Fruit fly (Drosophila melanogaster): Measurements from ENCODE around the gene Rpt6.
A peak's percentile ranks its signal among the peaks of the same experiment; 100 is the strongest.

Rpt6 gene

DNA sequence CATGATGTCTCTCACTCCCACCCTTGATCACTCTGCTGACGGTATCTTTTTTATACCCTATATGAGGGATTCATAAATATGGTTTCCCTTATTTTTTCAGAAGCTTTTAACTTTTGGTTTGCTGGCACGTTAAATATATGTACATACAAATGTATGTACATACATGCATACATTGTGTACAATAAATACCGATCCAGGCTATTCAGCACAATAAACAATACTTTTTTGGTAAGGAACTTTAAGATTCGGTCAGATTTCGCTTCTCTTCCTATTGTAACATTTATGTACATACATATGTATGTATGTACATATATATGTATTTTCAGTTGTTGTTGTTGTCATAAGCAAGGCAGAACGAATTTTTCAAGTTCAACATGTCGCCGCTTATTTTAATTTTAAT is 33.8 kb upstream of the Rpt6 start:
- TF ChIP-seq Hr78 (GFP tag; optimal IDR thresholded peaks at IDR 0.05), result no peak
- no peak for TF ChIP-seq Hr83 (GFP tag; optimal IDR thresholded peaks at IDR 0.05; ENCODE audit: poor library complexity, severe bottlenecking)
- TF ChIP-seq Vsx2 (GFP tag; optimal IDR thresholded peaks at IDR 0.05; ENCODE audit: partially characterized antibody), result no peak
- TF ChIP-seq sage (GFP tag; optimal IDR thresholded peaks at IDR 0.05), result no peak
- TF ChIP-seq jim (GFP tag; optimal IDR thresholded peaks at IDR 0.05), result no peak
- TF ChIP-seq OdsH (GFP tag; optimal IDR thresholded peaks at IDR 0.05), result no peak
- no peak for TF ChIP-seq usp (GFP tag; optimal IDR thresholded peaks at IDR 0.05)
- no peak for TF ChIP-seq GATAd (GFP tag; optimal IDR thresholded peaks at IDR 0.05)
- no peak for TF ChIP-seq Myc (optimal IDR thresholded peaks at IDR 0.05)
- no peak for TF ChIP-seq sv (GFP tag; optimal IDR thresholded peaks at IDR 0.05)
- no peak for TF ChIP-seq h (GFP tag; optimal IDR thresholded peaks at IDR 0.05)
- TF ChIP-seq HLH106 (tag; optimal IDR thresholded peaks at IDR 0.05), result no peak
- TF ChIP-seq dmrt93B (GFP tag; optimal IDR thresholded peaks at IDR 0.05), result no peak

DNA sequence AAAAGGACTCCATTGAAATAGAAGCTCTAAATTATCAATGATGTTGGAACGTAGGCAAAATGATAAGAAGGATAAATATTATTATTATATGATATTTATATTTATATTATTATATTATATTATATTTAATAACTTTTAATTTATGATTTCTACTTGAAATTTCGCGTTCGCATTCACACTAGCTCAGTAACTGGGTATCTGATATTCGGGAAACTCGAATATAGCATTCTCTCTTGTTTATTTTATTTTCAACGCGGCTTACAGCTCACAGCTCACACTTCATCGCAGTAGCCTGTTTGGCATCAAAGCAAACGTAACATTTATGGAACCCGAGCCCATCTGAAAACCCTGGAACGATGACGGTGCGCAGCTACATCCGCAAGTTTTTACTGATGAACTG is 30.9 kb upstream of the Rpt6 start, which contains the start of gene CG1494:
Gene CG1494, plus strand, starts transcription at position 301 of the 400 bp plus-strand sequence.
- no peak for TF ChIP-seq Dif (GFP tag; optimal IDR thresholded peaks at IDR 0.05; ENCODE audit: partially characterized antibody)
- no peak for TF ChIP-seq rgr (GFP tag; optimal IDR thresholded peaks at IDR 0.05)
- no peak for TF ChIP-seq dsf (GFP tag; optimal IDR thresholded peaks at IDR 0.05; ENCODE audit: borderline replicate concordance)
- no peak for TF ChIP-seq Myc (optimal IDR thresholded peaks at IDR 0.05)

DNA sequence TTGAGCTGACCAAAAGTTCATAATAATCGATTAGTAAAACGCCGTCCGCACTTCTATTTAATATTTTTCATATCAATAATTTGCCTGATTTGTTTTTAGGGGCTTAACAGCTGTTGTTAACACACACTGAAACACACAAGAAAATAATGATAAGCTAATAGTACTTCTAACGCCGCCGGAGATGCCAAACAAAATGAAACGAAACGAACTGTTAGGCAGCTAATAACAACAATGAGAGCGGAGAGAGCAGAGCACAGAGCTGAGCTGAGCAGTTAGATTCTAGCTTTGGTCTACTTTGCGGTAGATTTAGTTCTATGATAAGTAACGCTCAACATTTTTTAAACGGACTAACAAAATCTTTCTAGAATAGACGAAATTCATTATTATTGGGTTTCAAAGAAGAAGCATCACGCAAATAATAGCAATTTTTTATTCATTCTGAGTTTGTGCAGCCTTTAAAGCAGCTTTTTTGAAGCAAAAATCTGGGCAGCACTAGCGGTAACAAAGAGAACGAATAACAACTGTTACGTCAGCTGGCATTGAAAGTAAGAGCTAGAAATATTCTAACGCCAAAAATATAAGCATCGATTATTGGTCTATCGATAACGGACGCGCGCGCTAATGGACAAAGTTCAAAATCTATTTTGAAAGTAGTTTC is 9.2 kb upstream of the Rpt6 start, which contains the start of gene Abca3:
Gene Abca3, minus strand, starts transcription at position 181 of the 658 bp plus-strand sequence.
- TF ChIP-seq dl (GFP tag; optimal IDR thresholded peaks at IDR 0.05; ENCODE audit: insufficient read depth in 1 of 2, partially characterized antibody in 2 of 2) (no peak), GATAd (GFP tag; optimal IDR thresholded peaks at IDR 0.05) (no peak), rgr (GFP tag; optimal IDR thresholded peaks at IDR 0.05) (peak; percentile 50), br (GFP tag; optimal IDR thresholded peaks at IDR 0.05) (peak; percentile 23), h (GFP tag; optimal IDR thresholded peaks at IDR 0.05) (peak; percentile 16), N (GFP tag; optimal IDR thresholded peaks at IDR 0.05) (no peak), Vsx2 (GFP tag; optimal IDR thresholded peaks at IDR 0.05; ENCODE audit: partially characterized antibody) (no peak), CG9705 (GFP tag; optimal IDR thresholded peaks at IDR 0.05) (peak; percentile 19), woc (GFP tag; optimal IDR thresholded peaks at IDR 0.05) (peak; percentile 72), CG32264 (GFP tag; optimal IDR thresholded peaks at IDR 0.05) (no peak), Mio (GFP tag; optimal IDR thresholded peaks at IDR 0.05) (no peak), Jra (GFP tag; optimal IDR thresholded peaks at IDR 0.05) (no peak), tai (GFP tag; optimal IDR thresholded peaks at IDR 0.05) (no peak), sv (GFP tag; optimal IDR thresholded peaks at IDR 0.05) (peak; percentile 16), jim (GFP tag; optimal IDR thresholded peaks at IDR 0.05) (no peak), Abd-B (GFP tag; optimal IDR thresholded peaks at IDR 0.05) (no peak), Hnf4 (GFP tag; optimal IDR thresholded peaks at IDR 0.05) (no peak), Myc (optimal IDR thresholded peaks at IDR 0.05) (peak; percentile 92), HLH106 (tag; optimal IDR thresholded peaks at IDR 0.05) (peak; percentile 67), Hr78 (GFP tag; optimal IDR thresholded peaks at IDR 0.05) (no peak), fru (GFP tag; optimal IDR thresholded peaks at IDR 0.05) (peak; percentile 21), psq (GFP tag; optimal IDR thresholded peaks at IDR 0.05) (peak; percentile 14), OdsH (GFP tag; optimal IDR thresholded peaks at IDR 0.05) (peak; percentile 23), lola (GFP tag; optimal IDR thresholded peaks at IDR 0.05) (no peak), Rel (GFP tag; optimal IDR thresholded peaks at IDR 0.05) (no peak), Rel (tag; optimal IDR thresholded peaks at IDR 0.05) (no peak), foxo (GFP tag; optimal IDR thresholded peaks at IDR 0.05) (peak in 1 of 2 experiments; percentile 52), Sp1 (GFP tag; optimal IDR thresholded peaks at IDR 0.05) (peak; percentile 56), dsf (GFP tag; optimal IDR thresholded peaks at IDR 0.05; ENCODE audit: borderline replicate concordance) (no peak), brk (GFP tag; optimal IDR thresholded peaks at IDR 0.05) (no peak), Hr83 (GFP tag; optimal IDR thresholded peaks at IDR 0.05; ENCODE audit: poor library complexity, severe bottlenecking) (no peak), CrebA (GFP tag; optimal IDR thresholded peaks at IDR 0.05; ENCODE audit: borderline replicate concordance) (peak; percentile 5), sage (GFP tag; optimal IDR thresholded peaks at IDR 0.05) (no peak), pan (optimal IDR thresholded peaks at IDR 0.05) (no peak), ey (GFP tag; optimal IDR thresholded peaks at IDR 0.05) (peak; percentile 51), usp (GFP tag; optimal IDR thresholded peaks at IDR 0.05) (no peak), Dif (GFP tag; optimal IDR thresholded peaks at IDR 0.05; ENCODE audit: partially characterized antibody) (no peak), Dfd (GFP tag; optimal IDR thresholded peaks at IDR 0.05) (no peak), dmrt93B (GFP tag; optimal IDR thresholded peaks at IDR 0.05) (no peak)

All from whole organism, wandering third instar larva.